Worm (Caenorhabditis elegans) whole organism, L1 larva: ENCODE data around the gene C27B7.2.
A peak's percentile ranks its signal among the peaks of the same experiment; 100 is the strongest.

ENCODE experiments used
- C16A3.4 ChIP-seq: fragments of 150-350 bp; optimal IDR thresholded peaks from 2 replicates; lab custom pipeline; 2014; ENCODE audit warnings: missing biosample characterization, missing genetic modification characterization
- F16B12.6 ChIP-seq: fragments of 150-350 bp; optimal IDR thresholded peaks from 2 replicates; lab custom pipeline; 2014; ENCODE audit warnings: missing biosample characterization, missing genetic modification characterization
- ceh-90 ChIP-seq: sonication (generic microtip); optimal IDR thresholded peaks from 2 replicates; lab custom pipeline; 2016; ENCODE audit warnings: missing genetic modification characterization, missing compliant biosample characterization
- ces-1 ChIP-seq: fragments of 150-350 bp; optimal IDR thresholded peaks from 2 replicates; lab custom pipeline; 2014; ENCODE audit warnings: missing biosample characterization, missing genetic modification reagents, missing genetic modification characterization
- dsc-1 ChIP-seq: sonication (generic microtip); optimal IDR thresholded peaks from 2 replicates; lab custom pipeline; 2016; ENCODE audit warnings: mild to moderate bottlenecking, missing genetic modification characterization, missing compliant biosample characterization
- efl-1 ChIP-seq, 4 experiments: fragments of 150-350 bp; optimal IDR thresholded peaks in 3 of 4; peaks in 1 of 4; 1 replicate in 1 of 4; 2 replicates in 3 of 4; lab custom pipeline; 2014; ENCODE audit warnings: missing biosample characterization in 2 of 4, missing genetic modification characterization in 2 of 4, missing genetic modification reagents in 2 of 4
- efl-3 ChIP-seq: fragments of 200-800 bp; sonication (Bioruptor generic); optimal IDR thresholded peaks from 2 replicates; lab custom pipeline; 2018; ENCODE audit warnings: mild to moderate bottlenecking, missing genetic modification characterization, missing compliant biosample characterization
- elt-2 ChIP-seq: sonication (generic microtip); optimal IDR thresholded peaks from 2 replicates; lab custom pipeline; 2016; ENCODE audit warnings: missing genetic modification characterization, mild to moderate bottlenecking, inconsistent platforms, missing compliant biosample characterization, missing genetic modification reagents
- fos-1 ChIP-seq: fragments of 150-350 bp; optimal IDR thresholded peaks from 2 replicates; lab custom pipeline; 2014; ENCODE audit warnings: missing biosample characterization, missing genetic modification characterization
- grh-1 ChIP-seq: fragments of 200-800 bp; sonication (Bioruptor generic); IDR thresholded peaks from 2 replicates; pipeline ENCODE4 v1.3.6; 2022; ENCODE audit warnings: missing genetic modification reagents, missing genetic modification characterization, missing compliant biosample characterization
- hpl-2 ChIP-seq: fragments of 150-350 bp; optimal IDR thresholded peaks from 2 replicates; lab custom pipeline; 2014; ENCODE audit warnings: missing biosample characterization, missing genetic modification reagents, missing genetic modification characterization
- lin-14 ChIP-seq: fragments of 200-800 bp; sonication (Bioruptor generic); optimal IDR thresholded peaks from 2 replicates; lab custom pipeline; 2018; ENCODE audit warnings: mild to moderate bottlenecking, missing genetic modification characterization, moderate library complexity, missing compliant biosample characterization
- lir-3 ChIP-seq: sonication (generic microtip); optimal IDR thresholded peaks from 2 replicates; lab custom pipeline; 2016; ENCODE audit warnings: mild to moderate bottlenecking, missing genetic modification characterization, moderate library complexity, missing compliant biosample characterization; ENCODE audit not compliant: poor library complexity
- mdl-1 ChIP-seq, 2 experiments: fragments of 150-350 bp; optimal IDR thresholded peaks; 2 replicates each; lab custom pipeline; 2014 to 2017; ENCODE audit warnings: missing biosample characterization in 2 of 2, missing genetic modification characterization in 2 of 2, inconsistent platforms in 1 of 2
- mef-2 ChIP-seq: fragments of 150-350 bp; optimal IDR thresholded peaks from 2 replicates; lab custom pipeline; 2014; ENCODE audit warnings: missing biosample characterization, missing genetic modification characterization
- mep-1 ChIP-seq: fragments of 150-350 bp; optimal IDR thresholded peaks from 2 replicates; lab custom pipeline; 2014; ENCODE audit warnings: missing biosample characterization, missing genetic modification characterization
- nhr-20 ChIP-seq: sonication (generic microtip); optimal IDR thresholded peaks from 2 replicates; lab custom pipeline; 2016; ENCODE audit warnings: mild to moderate bottlenecking, missing genetic modification characterization, missing compliant biosample characterization
- nhr-77 ChIP-seq: fragments of 150-350 bp; optimal IDR thresholded peaks from 2 replicates; lab custom pipeline; 2014; ENCODE audit warnings: missing biosample characterization, missing genetic modification characterization
- nhr-84 ChIP-seq: sonication (generic microtip); optimal IDR thresholded peaks from 2 replicates; lab custom pipeline; 2017; ENCODE audit warnings: missing biosample characterization, missing genetic modification characterization
- pag-3 ChIP-seq: sonication (generic microtip); optimal IDR thresholded peaks from 2 replicates; lab custom pipeline; 2017; ENCODE audit warnings: missing genetic modification characterization, mild to moderate bottlenecking, missing compliant biosample characterization, antibody characterized with exemption, borderline replicate concordance; ENCODE audit not compliant: insufficient read depth
- pqm-1 ChIP-seq: sonication (generic microtip); optimal IDR thresholded peaks from 3 replicates; lab custom pipeline; 2017; ENCODE audit warnings: missing biosample characterization, missing genetic modification characterization
- rnt-1 ChIP-seq: sonication (generic microtip); optimal IDR thresholded peaks from 2 replicates; lab custom pipeline; 2016; ENCODE audit warnings: mild to moderate bottlenecking, missing genetic modification characterization, moderate library complexity, missing compliant biosample characterization
- skn-1 ChIP-seq: fragments of 150-350 bp; optimal IDR thresholded peaks from 2 replicates; lab custom pipeline; 2014; ENCODE audit warnings: missing biosample characterization, missing genetic modification characterization
- snpc-4 ChIP-seq: fragments of 150-350 bp; optimal IDR thresholded peaks from 2 replicates; lab custom pipeline; 2014; ENCODE audit warnings: missing biosample characterization, missing genetic modification characterization
- sptf-1 ChIP-seq: fragments of 150-350 bp; optimal IDR thresholded peaks from 2 replicates; lab custom pipeline; 2014; ENCODE audit warnings: missing biosample characterization, missing genetic modification characterization
- unc-62 ChIP-seq: fragments of 150-350 bp; optimal IDR thresholded peaks from 2 replicates; lab custom pipeline; 2014; ENCODE audit warnings: missing biosample characterization, missing genetic modification reagents, missing genetic modification characterization
- zip-4 ChIP-seq: fragments of 200-800 bp; sonication (Bioruptor generic); optimal IDR thresholded peaks from 2 replicates; lab custom pipeline; 2018; ENCODE audit warnings: mild to moderate bottlenecking, missing genetic modification characterization, moderate library complexity, missing compliant biosample characterization
- ztf-4 ChIP-seq: fragments of 150-350 bp; optimal IDR thresholded peaks from 2 replicates; lab custom pipeline; 2014; ENCODE audit warnings: missing biosample characterization, missing genetic modification characterization

The C27B7.2 gene

ce11 chrIV:8892558-8892957 lies at the start of gene C27B7.2:
Gene C27B7.2 (plus strand): TSS chrIV:8892858.
- TF ChIP-seq pag-3 (no peak), mep-1 (tag; lab: Kevin White, UChicago) (no peak), zip-4 (no peak), elt-2 (tag; lab: Kevin White, UChicago) (no peak), rnt-1 (no peak), grh-1 (GFP tag; lab: Robert Waterston, UW) (no peak), snpc-4 (no peak), lin-14 (GFP tag; lab: Kevin White, UChicago) (no peak)

- TF ChIP-seq dsc-1 (tag; lab: Kevin White, UChicago), result peak; percentile 1
- TF ChIP-seq efl-1 (optimal IDR thresholded peaks at IDR 0.05; lab: Kevin White, UChicago), result no peak
- peak in 1 of 2 experiments; percentile 11 for TF ChIP-seq efl-1 (GFP tag; optimal IDR thresholded peaks at IDR 0.05 in 1 of 2; lab: Kevin White, UChicago)
- no peak for TF ChIP-seq ztf-4 (tag; lab: Kevin White, UChicago)
- TF ChIP-seq lir-3 (tag; lab: Kevin White, UChicago), result no peak
Measured at ce11 chrIV:8844457-8844856, 48.2 kb upstream of the C27B7.2 start, which contains the start of gene T11B7.2. Gene T11B7.2 (minus strand): TSS chrIV:8844557.

- no peak for TF ChIP-seq efl-1 (optimal IDR thresholded peaks at IDR 0.05; lab: Kevin White, UChicago)
- TF ChIP-seq efl-1 (GFP tag; optimal IDR thresholded peaks at IDR 0.05 in 1 of 2; lab: Kevin White, UChicago), result peak in 1 of 2 experiments; percentile 50
- no peak for TF ChIP-seq ces-1 (GFP tag; lab: Kevin White, UChicago)
- TF ChIP-seq elt-2 (tag; lab: Kevin White, UChicago), result peak; percentile 68
- TF ChIP-seq C16A3.4 (tag; lab: Kevin White, UChicago), result no peak
- TF ChIP-seq, all 84 proteins: peak for 2
Measured at ce11 chrIV:8845922-8846321, 46.7 kb upstream of the C27B7.2 start.

- TF ChIP-seq nhr-77 (no peak), mef-2 (tag; lab: Kevin White, UChicago) (no peak), hpl-2 (GFP tag; lab: Kevin White, UChicago) (no peak)
Measured at ce11 chrIV:8847918-8848317, 44.7 kb upstream of the C27B7.2 start, which contains the start of gene col-118. Gene col-118 (plus strand): TSS chrIV:8848218.

ce11 chrIV:8848983-8849382 lies 43.7 kb upstream of the C27B7.2 start:
- no peak for TF ChIP-seq unc-62 (GFP tag; lab: Kevin White, UChicago)
- TF ChIP-seq efl-1 (optimal IDR thresholded peaks at IDR 0.05; lab: Kevin White, UChicago), result no peak
- TF ChIP-seq efl-1 (GFP tag; optimal IDR thresholded peaks at IDR 0.05 in 1 of 2; lab: Kevin White, UChicago), result peak in 1 of 2 experiments; percentile 56

- TF ChIP-seq F16B12.6 (no peak), fos-1 (no peak), pqm-1 (tag; lab: Kevin White, UChicago) (no peak), skn-1 (tag; lab: Kevin White, UChicago) (peak; percentile 5), nhr-84 (tag; lab: Kevin White, UChicago) (no peak), sptf-1 (tag; lab: Kevin White, UChicago) (no peak), lin-14 (GFP tag; lab: Kevin White, UChicago) (peak; percentile 65), rnt-1 (peak; percentile 45)
Measured at ce11 chrIV:8850807-8851206, 41.9 kb upstream of the C27B7.2 start.

ce11 chrIV:8852194-8852593 lies 40.5 kb upstream of the C27B7.2 start, which contains the start of gene alp-1:
Gene alp-1 (plus strand): TSS chrIV:8852494.
- TF ChIP-seq nhr-20 (tag; lab: Kevin White, UChicago) (no peak), mdl-1 (tag; optimal IDR thresholded peaks at IDR 0.05; lab: Kevin White, UChicago) (no peak), zip-4 (no peak), skn-1 (tag; lab: Kevin White, UChicago) (no peak), nhr-77 (no peak), efl-3 (GFP tag; lab: Kevin White, UChicago) (no peak), ceh-90 (tag; lab: Kevin White, UChicago) (no peak)
